Fruit fly (Drosophila melanogaster): ENCODE data around the gene Pgk.

Pgk gene

DNA sequence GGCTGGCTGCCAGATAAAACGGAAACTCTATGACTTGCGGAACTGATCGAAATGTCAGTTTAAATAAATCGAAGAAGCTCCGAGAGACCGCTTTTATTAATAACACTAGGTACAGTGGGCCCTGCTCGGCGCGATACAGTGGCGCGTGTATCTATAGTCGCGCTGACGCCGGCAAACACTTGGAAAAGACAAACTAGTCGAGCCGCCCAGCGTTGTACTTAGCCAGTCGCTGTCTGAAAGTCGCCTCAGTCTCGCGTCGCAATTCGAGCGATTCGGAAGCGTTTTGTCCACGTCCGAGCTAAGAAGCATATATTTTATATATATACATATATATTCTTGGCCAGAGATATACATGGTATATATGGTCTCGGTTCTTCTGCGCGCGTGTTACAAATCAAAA, 23.0 kb downstream of the Pgk start (continued):
- TF ChIP-seq CG12769 (tag; optimal IDR thresholded peaks at IDR 0.05) (peak; percentile 59), CG33213 (GFP tag; optimal IDR thresholded peaks at IDR 0.05) (no peak), odd (GFP tag; optimal IDR thresholded peaks at IDR 0.05) (no peak), CG7271 (tag; optimal IDR thresholded peaks at IDR 0.05) (no peak), dysf (GFP tag; IDR thresholded peaks at IDR 0.05) (peak; percentile 75), CG8290 (GFP tag; optimal IDR thresholded peaks at IDR 0.05) (no peak), CG8290 (tag; optimal IDR thresholded peaks at IDR 0.05) (peak in 1 of 2 experiments; percentile 89), bigmax (GFP tag; optimal IDR thresholded peaks at IDR 0.05) (no peak), jigr1 (GFP tag; IDR thresholded peaks at IDR 0.05) (no peak), Eip74EF (GFP tag; optimal IDR thresholded peaks at IDR 0.05) (no peak), zfh2 (GFP tag; optimal IDR thresholded peaks at IDR 0.05) (peak; percentile 29), CG7745 (tag; optimal IDR thresholded peaks at IDR 0.05) (no peak), CG2120 (GFP tag; optimal IDR thresholded peaks at IDR 0.05) (peak; percentile 62), grau (tag; optimal IDR thresholded peaks at IDR 0.05) (peak; percentile 93), CG2875 (GFP tag; optimal IDR thresholded peaks at IDR 0.05) (no peak), CG13296 (GFP tag; optimal IDR thresholded peaks at IDR 0.05) (peak; percentile 68), CG4617 (GFP tag; optimal IDR thresholded peaks at IDR 0.05; ENCODE audit: borderline replicate concordance) (no peak), NFAT (GFP tag; IDR thresholded peaks at IDR 0.05) (peak; percentile 93), CG14965 (GFP tag; optimal IDR thresholded peaks at IDR 0.05; ENCODE audit: borderline replicate concordance) (no peak), pita (GFP tag; optimal IDR thresholded peaks at IDR 0.05) (no peak), CG17829 (tag; optimal IDR thresholded peaks at IDR 0.05) (peak; percentile 8), gfzf (GFP tag; optimal IDR thresholded peaks at IDR 0.05) (no peak), CG11723 (GFP tag; optimal IDR thresholded peaks at IDR 0.05) (no peak), BtbVII (GFP tag; optimal IDR thresholded peaks at IDR 0.05) (peak; percentile 41), Fer1 (GFP tag; optimal IDR thresholded peaks at IDR 0.05) (peak; percentile 61), CG6175 (GFP tag; IDR thresholded peaks at IDR 0.05) (peak; percentile 68; the same call in 1 of the 3 replicates), CG30403 (GFP tag; optimal IDR thresholded peaks at IDR 0.05) (peak; percentile 18), HmgZ (tag; optimal IDR thresholded peaks at IDR 0.05) (peak; percentile 23), sc (optimal IDR thresholded peaks at IDR 0.05) (no peak), sc (GFP tag; optimal IDR thresholded peaks at IDR 0.05) (no peak), Dbx (GFP tag; IDR thresholded peaks at IDR 0.05) (peak; percentile 62; the same call in 2 of the 3 replicates), CG16863 (GFP tag; optimal IDR thresholded peaks at IDR 0.05) (no peak), CG10147 (GFP tag; optimal IDR thresholded peaks at IDR 0.05) (no peak), fd96Cb (tag; optimal IDR thresholded peaks at IDR 0.05) (no peak), Lpt (GFP tag; optimal IDR thresholded peaks at IDR 0.05) (no peak), CG3407 (GFP tag; optimal IDR thresholded peaks at IDR 0.05) (no peak), CG31224 (GFP tag; IDR thresholded peaks at IDR 0.05) (peak; percentile 55), CG7839 (tag; optimal IDR thresholded peaks at IDR 0.05) (peak; percentile 59), dmrt99B (tag; optimal IDR thresholded peaks at IDR 0.05) (peak; percentile 28), CG18619 (GFP tag; optimal IDR thresholded peaks at IDR 0.05) (peak; percentile 40), CG6813 (GFP tag; optimal IDR thresholded peaks at IDR 0.05) (peak; percentile 49), CG10209 (GFP tag; optimal IDR thresholded peaks at IDR 0.05) (peak; percentile 28)

- peak; percentile 15 for TF ChIP-seq Sox100B (GFP tag; optimal IDR thresholded peaks at IDR 0.05)
- peak; percentile 8 for TF ChIP-seq CG11504 (tag; optimal IDR thresholded peaks at IDR 0.05)
- TF ChIP-seq bsh (GFP tag; optimal IDR thresholded peaks at IDR 0.05): peak in 1 of 2 experiments; percentile 37
- no peak for TF ChIP-seq CG3065 (GFP tag; optimal IDR thresholded peaks at IDR 0.05)
- no peak for TF ChIP-seq exex (tag; optimal IDR thresholded peaks at IDR 0.05)
- TF ChIP-seq CG12071 (GFP tag; optimal IDR thresholded peaks at IDR 0.05): no peak
- TF ChIP-seq Hr39 (optimal IDR thresholded peaks at IDR 0.05): no peak
- 0 out of 2 replicates have a peak, but pooled peaks have one; percentile 5 for TF ChIP-seq CG17612 (GFP tag; IDR thresholded peaks at IDR 0.05)
- TF ChIP-seq da (GFP tag; optimal IDR thresholded peaks at IDR 0.05): no peak
These were observed 24.3 kb downstream of the Pgk start for dm6 chr2L:2728577-2728976.
